Worm (Caenorhabditis elegans) whole organism, L2 larva: ENCODE results near the gene C34F6.9.

Experiments
- crh-2 ChIP-seq: sonication (generic microtip); optimal IDR thresholded peaks from 2 replicates; lab custom pipeline; 2017; ENCODE audit warnings: missing biosample characterization, missing genetic modification characterization
- nhr-12 ChIP-seq: fragments of 150-350 bp; optimal IDR thresholded peaks from 2 replicates; lab custom pipeline; 2014; ENCODE audit warnings: missing biosample characterization, missing genetic modification characterization
- nhr-237 ChIP-seq: fragments of 150-350 bp; optimal IDR thresholded peaks from 2 replicates; lab custom pipeline; 2014; ENCODE audit warnings: missing biosample characterization, missing genetic modification characterization
- sem-4 ChIP-seq: fragments of 150-350 bp; optimal IDR thresholded peaks from 2 replicates; lab custom pipeline; 2014; ENCODE audit warnings: missing biosample characterization, missing genetic modification reagents, missing genetic modification characterization

DNA sequence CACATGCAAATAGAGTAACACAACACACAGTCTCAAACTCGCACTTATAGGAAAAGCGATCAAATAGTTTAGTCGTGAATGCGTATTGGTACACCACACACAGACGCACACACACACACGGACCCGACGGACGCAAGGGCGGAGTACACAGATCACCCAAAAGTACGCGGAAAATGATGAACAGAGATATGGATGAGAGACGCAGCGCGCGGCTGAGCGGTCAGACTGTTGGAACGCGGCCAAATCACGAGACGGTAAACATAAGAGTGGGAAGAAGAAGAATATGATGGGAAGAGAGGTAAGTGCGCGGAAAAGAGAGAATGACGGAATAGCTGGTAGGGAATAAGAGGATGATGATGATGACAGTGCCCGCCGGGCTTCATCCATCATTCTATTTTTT, 25.6 kb upstream of the C34F6.9 start:
- TF ChIP-seq sem-4 (tag; lab: Kevin White, UChicago) (peak; percentile 31), nhr-237 (tag; lab: Kevin White, UChicago) (no peak), nhr-12 (tag; lab: Kevin White, UChicago) (no peak), crh-2 (tag; lab: Kevin White, UChicago) (no peak)
